Fruit fly (Drosophila melanogaster) whole organism, embryonic: ENCODE measurements around the gene CG4364.

Experiments used
- Bdp1 ChIP-seq: fragments of 200-800 bp; sonication (Bioruptor generic); optimal IDR thresholded peaks from 3 replicates; lab custom pipeline; 2016; ENCODE audit warnings: missing biosample characterization, missing genetic modification characterization
- CG10274 ChIP-seq: fragments of 200-800 bp; sonication (Bioruptor generic); optimal IDR thresholded peaks from 3 replicates; lab custom pipeline; 2017; ENCODE audit warnings: missing biosample characterization, mild to moderate bottlenecking, missing genetic modification characterization
- CG10321 ChIP-seq: fragments of 200-800 bp; sonication (Bioruptor generic); IDR thresholded peaks from 2 replicates; pipeline ENCODE4 v1.3.6; 2022; ENCODE audit warnings: missing biosample characterization, missing genetic modification characterization
- CG10366 ChIP-seq: fragments of 200-800 bp; sonication (Bioruptor generic); IDR thresholded peaks from 2 replicates; pipeline ENCODE4 v1.3.6; 2022; ENCODE audit warnings: missing biosample characterization, missing genetic modification characterization
- CG10565 ChIP-seq: fragments of 200-800 bp; sonication (Bioruptor generic); optimal IDR thresholded peaks from 3 replicates; lab custom pipeline; 2016; ENCODE audit warnings: missing biosample characterization, mild to moderate bottlenecking, missing genetic modification characterization
- CG11723 ChIP-seq: fragments of 200-800 bp; sonication (Bioruptor generic); optimal IDR thresholded peaks from 2 replicates; lab custom pipeline; 2017; ENCODE audit warnings: missing biosample characterization, mild to moderate bottlenecking, missing genetic modification characterization
- CG12391 ChIP-seq: fragments of 200-800 bp; sonication (Bioruptor generic); optimal IDR thresholded peaks from 3 replicates; lab custom pipeline; 2018; ENCODE audit warnings: missing biosample characterization, mild to moderate bottlenecking, missing genetic modification characterization, moderate library complexity
- CG12744 ChIP-seq: fragments of 200-800 bp; sonication (Bioruptor generic); optimal IDR thresholded peaks from 2 replicates; lab custom pipeline; 2016; ENCODE audit warnings: missing biosample characterization, missing genetic modification characterization
- CG13287 ChIP-seq: fragments of 200-800 bp; sonication (Bioruptor generic); IDR thresholded peaks from 2 replicates; pipeline ENCODE4 v1.3.6; 2022; ENCODE audit warnings: missing biosample characterization, missing genetic modification characterization; ENCODE audit not compliant: partially characterized antibody
- CG13424 ChIP-seq: fragments of 200-800 bp; sonication (Bioruptor generic); optimal IDR thresholded peaks from 2 replicates; lab custom pipeline; 2019; ENCODE audit warnings: missing biosample characterization, mild to moderate bottlenecking, missing genetic modification characterization, moderate library complexity
- CG15011 ChIP-seq: fragments of 200-800 bp; sonication (Bioruptor generic); optimal IDR thresholded peaks from 3 replicates; lab custom pipeline; 2018; ENCODE audit warnings: missing biosample characterization, mild to moderate bottlenecking, missing genetic modification characterization
- CG15479 ChIP-seq: fragments of 200-800 bp; sonication (Bioruptor generic); optimal IDR thresholded peaks from 3 replicates; lab custom pipeline; 2019; ENCODE audit warnings: missing biosample characterization, mild to moderate bottlenecking, missing genetic modification characterization, moderate library complexity
- CG15514 ChIP-seq: fragments of 200-800 bp; sonication (Bioruptor generic); optimal IDR thresholded peaks from 3 replicates; lab custom pipeline; 2017; ENCODE audit warnings: missing biosample characterization, missing genetic modification characterization, mild to moderate bottlenecking, moderate library complexity, missing genetic modification reagents
- CG17912 ChIP-seq: fragments of 200-800 bp; sonication (Bioruptor generic); optimal IDR thresholded peaks from 2 replicates; lab custom pipeline; 2018; ENCODE audit warnings: missing biosample characterization, mild to moderate bottlenecking, missing genetic modification characterization
- CG31388 ChIP-seq: fragments of 200-800 bp; sonication (Bioruptor generic); optimal IDR thresholded peaks from 2 replicates; lab custom pipeline; 2016; ENCODE audit warnings: missing biosample characterization, missing genetic modification characterization
- CG4707 ChIP-seq: fragments of 200-800 bp; sonication (Bioruptor generic); optimal IDR thresholded peaks from 2 replicates; lab custom pipeline; 2018; ENCODE audit warnings: missing biosample characterization, mild to moderate bottlenecking, missing genetic modification characterization, moderate library complexity
- CG6272 ChIP-seq: fragments of 200-800 bp; sonication (Bioruptor generic); IDR thresholded peaks from 2 replicates; pipeline ENCODE4 v1.3.6; 2022; ENCODE audit warnings: missing biosample characterization, missing genetic modification characterization
- CG6689 ChIP-seq: fragments of 200-800 bp; sonication (Bioruptor generic); IDR thresholded peaks from 2 replicates; pipeline ENCODE4 v1.3.6; 2022; ENCODE audit warnings: missing biosample characterization, missing genetic modification characterization
- CG7745 ChIP-seq: fragments of 200-800 bp; sonication (Bioruptor generic); optimal IDR thresholded peaks from 2 replicates; lab custom pipeline; 2018; ENCODE audit warnings: missing biosample characterization, mild to moderate bottlenecking, missing genetic modification characterization, moderate library complexity
- CHES-1-like ChIP-seq: fragments of 200-800 bp; sonication (Bioruptor generic); optimal IDR thresholded peaks from 2 replicates; lab custom pipeline; 2016; ENCODE audit warnings: missing biosample characterization, missing genetic modification characterization
- Dip3 ChIP-seq: fragments of 200-800 bp; sonication (Bioruptor generic); optimal IDR thresholded peaks from 3 replicates; lab custom pipeline; 2016; ENCODE audit warnings: missing biosample characterization, missing genetic modification characterization
- Fer3 ChIP-seq: fragments of 200-800 bp; sonication (Bioruptor generic); optimal IDR thresholded peaks from 2 replicates; lab custom pipeline; 2018; ENCODE audit warnings: missing biosample characterization, mild to moderate bottlenecking, missing genetic modification characterization, moderate library complexity
- Lhr ChIP-seq: fragments of 200-800 bp; sonication (Bioruptor generic); optimal IDR thresholded peaks from 3 replicates; lab custom pipeline; 2017; ENCODE audit warnings: mild to moderate bottlenecking, missing biosample characterization, missing genetic modification reagents, missing genetic modification characterization
- Max ChIP-seq: fragments of 200-800 bp; sonication (Bioruptor generic); optimal IDR thresholded peaks from 2 replicates; lab custom pipeline; 2016; ENCODE audit warnings: missing biosample characterization, mild to moderate bottlenecking, missing genetic modification characterization
- Meics ChIP-seq: fragments of 200-800 bp; sonication (Bioruptor generic); optimal IDR thresholded peaks from 2 replicates; lab custom pipeline; 2017; ENCODE audit warnings: missing biosample characterization, mild to moderate bottlenecking, missing genetic modification characterization
- Myb ChIP-seq: fragments of 200-800 bp; sonication (Bioruptor generic); optimal IDR thresholded peaks from 2 replicates; lab custom pipeline; 2016; ENCODE audit warnings: missing biosample characterization, missing genetic modification characterization
- Nf-YC ChIP-seq: fragments of 200-800 bp; optimal IDR thresholded peaks from 3 replicates; lab custom pipeline; 2019; ENCODE audit warnings: missing biosample characterization, mild to moderate bottlenecking, missing genetic modification characterization, moderate library complexity
- Pdp1 ChIP-seq, 2 experiments: fragments of 200-800 bp; sonication (Bioruptor generic); optimal IDR thresholded peaks; 3 replicates each; lab custom pipeline; 2016; ENCODE audit warnings: missing biosample characterization in 2 of 2, missing genetic modification characterization in 2 of 2, mild to moderate bottlenecking in 1 of 2, moderate library complexity in 1 of 2
- Stat92E ChIP-seq, 3 experiments: fragments of >200 bp in 2 of 3; fragments of 200-800 bp in 1 of 3; sonication (Bioruptor generic) in 1 of 3; optimal IDR thresholded peaks; 2 replicates each; lab custom pipeline; 2017 to 2019; ENCODE audit warnings: missing biosample characterization in 3 of 3, missing genetic modification characterization in 3 of 3, mild to moderate bottlenecking in 1 of 3, moderate library complexity in 1 of 3
- Taf1 ChIP-seq: fragments of 200-800 bp; sonication (Bioruptor generic); IDR thresholded peaks from 2 replicates; pipeline ENCODE4 v1.3.6; 2022; ENCODE audit warnings: missing biosample characterization, missing genetic modification characterization
- abd-A ChIP-seq: fragments of 200-800 bp; sonication (Bioruptor generic); optimal IDR thresholded peaks from 3 replicates; lab custom pipeline; 2019; ENCODE audit warnings: missing biosample characterization, mild to moderate bottlenecking, missing genetic modification characterization, moderate library complexity
- br ChIP-seq: fragments of >200 bp; optimal IDR thresholded peaks from 2 replicates; lab custom pipeline; 2017
- caup ChIP-seq: fragments of 200-800 bp; sonication (Bioruptor generic); optimal IDR thresholded peaks from 3 replicates; lab custom pipeline; 2017; ENCODE audit warnings: missing biosample characterization, mild to moderate bottlenecking, missing genetic modification characterization, moderate library complexity; ENCODE audit not compliant: severe bottlenecking
- dm ChIP-seq: fragments of 200-800 bp; sonication (Bioruptor generic); optimal IDR thresholded peaks from 3 replicates; lab custom pipeline; 2016; ENCODE audit warnings: missing biosample characterization, missing genetic modification characterization
- dpn ChIP-seq, 2 experiments: fragments of 200-800 bp; sonication (Bioruptor generic); optimal IDR thresholded peaks; 3 replicates each; lab custom pipeline; 2016; ENCODE audit warnings: missing biosample characterization in 2 of 2, missing genetic modification characterization in 2 of 2
- fd102C ChIP-seq: fragments of 200-800 bp; sonication (Bioruptor generic); optimal IDR thresholded peaks from 2 replicates; lab custom pipeline; 2018; ENCODE audit warnings: missing biosample characterization, mild to moderate bottlenecking, missing genetic modification characterization, moderate library complexity
- fd64A ChIP-seq: fragments of 200-800 bp; sonication (Bioruptor generic); optimal IDR thresholded peaks from 3 replicates; lab custom pipeline; 2018; ENCODE audit warnings: missing biosample characterization, mild to moderate bottlenecking, missing genetic modification characterization
- gce ChIP-seq: fragments of 200-800 bp; sonication (Bioruptor generic); IDR thresholded peaks from 3 replicates; pipeline ENCODE4 v1.3.6; 2022; ENCODE audit warnings: missing biosample characterization, missing genetic modification characterization
- gcm2 ChIP-seq: fragments of 200-800 bp; sonication (Bioruptor generic); optimal IDR thresholded peaks from 2 replicates; lab custom pipeline; 2016; ENCODE audit warnings: missing biosample characterization, missing genetic modification characterization
- grn ChIP-seq: fragments of 200-800 bp; sonication (Bioruptor generic); optimal IDR thresholded peaks from 3 replicates; lab custom pipeline; 2017; ENCODE audit warnings: missing biosample characterization, missing genetic modification characterization
- insv ChIP-seq, 2 experiments: fragments of 200-800 bp; sonication (Bioruptor generic); optimal IDR thresholded peaks; 3 replicates each; lab custom pipeline; 2016 to 2018; ENCODE audit warnings: missing biosample characterization in 2 of 2, missing genetic modification characterization in 2 of 2
- jigr1 ChIP-seq: fragments of 200-800 bp; sonication (Bioruptor generic); IDR thresholded peaks from 3 replicates; pipeline ENCODE4 v1.3.6; 2022; ENCODE audit warnings: missing biosample characterization, missing genetic modification characterization
- kay ChIP-seq: fragments of 200-800 bp; sonication (Bioruptor generic); optimal IDR thresholded peaks from 2 replicates; lab custom pipeline; 2016; ENCODE audit warnings: missing biosample characterization, missing genetic modification characterization
- lilli ChIP-seq: fragments of 200-800 bp; sonication (Bioruptor generic); optimal IDR thresholded peaks from 3 replicates; lab custom pipeline; 2016; ENCODE audit warnings: missing biosample characterization, missing genetic modification characterization
- nerfin-2 ChIP-seq: fragments of 200-800 bp; sonication (Bioruptor generic); IDR thresholded peaks from 2 replicates; pipeline ENCODE4 v1.3.6; 2022; ENCODE audit warnings: missing biosample characterization, missing genetic modification characterization; ENCODE audit not compliant: partially characterized antibody
- pb ChIP-seq: fragments of 200-800 bp; sonication (Bioruptor generic); optimal IDR thresholded peaks from 3 replicates; lab custom pipeline; 2016; ENCODE audit warnings: missing biosample characterization, missing genetic modification characterization
- rib ChIP-seq: fragments of 200-800 bp; sonication (Bioruptor generic); IDR thresholded peaks from 2 replicates; pipeline ENCODE4 v1.3.6; 2022; ENCODE audit warnings: missing biosample characterization, missing genetic modification characterization
- schlank ChIP-seq: fragments of 200-800 bp; sonication (Bioruptor generic); optimal IDR thresholded peaks from 2 replicates; lab custom pipeline; 2018; ENCODE audit warnings: missing biosample characterization, mild to moderate bottlenecking, missing genetic modification characterization
- tio ChIP-seq: fragments of 200-800 bp; sonication (Bioruptor generic); optimal IDR thresholded peaks from 2 replicates; lab custom pipeline; 2017; ENCODE audit warnings: missing biosample characterization, missing genetic modification characterization, inconsistent platforms
- vvl ChIP-seq: fragments of 200-800 bp; sonication (Bioruptor generic); IDR thresholded peaks from 2 replicates; pipeline ENCODE4 v1.3.6; 2022; ENCODE audit warnings: missing biosample characterization, missing genetic modification characterization
- zfh2 ChIP-seq: fragments of 200-800 bp; sonication (Bioruptor generic); optimal IDR thresholded peaks from 2 replicates; lab custom pipeline; 2016; ENCODE audit warnings: missing biosample characterization, missing genetic modification characterization

CG4364 gene

dm6 chr2L:9758856-9759255 is 47.8 kb upstream of the CG4364 start (continued):
- peak; percentile 65 for TF ChIP-seq CG17912 (GFP tag; lab: Kevin White, UChicago)
- TF ChIP-seq CG13424 (tag; lab: Kevin White, UChicago) = peak; percentile 50
- TF ChIP-seq Nf-YC = peak; percentile 42
- TF ChIP-seq CG4707 (GFP tag; lab: Kevin White, UChicago) = no peak
- peak; percentile 54 for TF ChIP-seq Bdp1 (GFP tag; lab: Kevin White, UChicago)
- TF ChIP-seq dm = peak; percentile 67
- TF ChIP-seq CG12744 = no peak
- peak; percentile 22 to 68 for TF ChIP-seq dpn (GFP tag; optimal IDR thresholded peaks at IDR 0.05; lab: Kevin White, UChicago)
- no peak for TF ChIP-seq CG7745 (tag; lab: Kevin White, UChicago)
- no peak for TF ChIP-seq CG10565 (GFP tag; lab: Kevin White, UChicago)
- TF ChIP-seq Meics (GFP tag; lab: Kevin White, UChicago) = peak; percentile 58
- TF ChIP-seq gce (GFP tag; lab: Robert Waterston, UW) = no peak
- TF ChIP-seq CG10274 (GFP tag; lab: Kevin White, UChicago) = no peak
- TF ChIP-seq CG6272 (GFP tag; lab: Robert Waterston, UW) = peak; percentile 76
- no peak for TF ChIP-seq CG11723 (GFP tag; lab: Kevin White, UChicago)
- peak; percentile 41 for TF ChIP-seq schlank
- TF ChIP-seq CG10321 (GFP tag; lab: Robert Waterston, UW) = 0 out of 2 replicates have a peak, but pooled peaks have one; percentile 18
- TF ChIP-seq Pdp1 (GFP tag; optimal IDR thresholded peaks at IDR 0.05; lab: Kevin White, UChicago) = peak; percentile 41 to 54
- TF ChIP-seq lilli (GFP tag; lab: Kevin White, UChicago) = peak; percentile 62
- no peak for TF ChIP-seq Max (GFP tag; lab: Kevin White, UChicago)
- peak; percentile 83 for TF ChIP-seq vvl
- peak; percentile 45 for TF ChIP-seq caup (GFP tag; lab: Kevin White, UChicago)
- TF ChIP-seq pb = peak; percentile 48
- TF ChIP-seq CG10366 (GFP tag; lab: Robert Waterston, UW) = peak; percentile 76
- TF ChIP-seq gcm2 (GFP tag; lab: Kevin White, UChicago) = no peak
- peak; percentile 11 for TF ChIP-seq Dip3 (GFP tag; lab: Kevin White, UChicago)
- no peak for TF ChIP-seq fd102C (GFP tag; lab: Kevin White, UChicago)
- TF ChIP-seq Fer3 = peak; percentile 61
- TF ChIP-seq CG12391 (tag; lab: Kevin White, UChicago) = peak; percentile 74
- TF ChIP-seq Stat92E (GFP tag; optimal IDR thresholded peaks at IDR 0.05; lab: Kevin White, UChicago) = no peak
- peak; percentile 87 for TF ChIP-seq nerfin-2 (GFP tag; lab: Robert Waterston, UW)
- TF ChIP-seq CG15514 (GFP tag; lab: Kevin White, UChicago) = peak; percentile 97
- no peak for TF ChIP-seq CG31388 (GFP tag; lab: Kevin White, UChicago)
- TF ChIP-seq br (lab: Kevin White, UChicago) = no peak
- peak; percentile 61 for TF ChIP-seq CHES-1-like (GFP tag; lab: Kevin White, UChicago)
- TF ChIP-seq Taf1 (GFP tag; lab: Robert Waterston, UW) = no peak
- TF ChIP-seq abd-A (tag; lab: Kevin White, UChicago) = no peak
- TF ChIP-seq CG6689 (GFP tag; lab: Robert Waterston, UW) = peak; percentile 32; the same call in 1 of the 2 replicates
- peak; percentile 95 for TF ChIP-seq CG13287 (GFP tag; lab: Robert Waterston, UW)
- no peak for TF ChIP-seq CG15011 (GFP tag; lab: Kevin White, UChicago)
- TF ChIP-seq zfh2 (GFP tag; lab: Kevin White, UChicago) = peak; percentile 61
- TF ChIP-seq grn (GFP tag; lab: Kevin White, UChicago) = no peak
- no peak for TF ChIP-seq kay (GFP tag; lab: Kevin White, UChicago)
- peak; percentile 31 for TF ChIP-seq Myb (GFP tag; lab: Kevin White, UChicago)
- peak; percentile 69 for TF ChIP-seq rib (GFP tag; lab: Robert Waterston, UW)
- TF ChIP-seq fd64A (GFP tag; lab: Kevin White, UChicago) = no peak
- peak; percentile 0 for TF ChIP-seq Lhr (GFP tag; lab: Kevin White, UChicago)
- TF ChIP-seq insv (GFP tag; optimal IDR thresholded peaks at IDR 0.05; lab: Kevin White, UChicago) = no peak
- no peak for TF ChIP-seq tio (GFP tag; lab: Kevin White, UChicago)
- 0 out of 3 replicates have a peak, but pooled peaks have one; percentile 16 for TF ChIP-seq jigr1 (GFP tag; lab: Robert Waterston, UW)
- peak; percentile 3 for TF ChIP-seq CG15479 (GFP tag; lab: Kevin White, UChicago)
